Fruit fly (Drosophila melanogaster): ENCODE results near the gene Pgant4.

Gene Pgant4

DNA sequence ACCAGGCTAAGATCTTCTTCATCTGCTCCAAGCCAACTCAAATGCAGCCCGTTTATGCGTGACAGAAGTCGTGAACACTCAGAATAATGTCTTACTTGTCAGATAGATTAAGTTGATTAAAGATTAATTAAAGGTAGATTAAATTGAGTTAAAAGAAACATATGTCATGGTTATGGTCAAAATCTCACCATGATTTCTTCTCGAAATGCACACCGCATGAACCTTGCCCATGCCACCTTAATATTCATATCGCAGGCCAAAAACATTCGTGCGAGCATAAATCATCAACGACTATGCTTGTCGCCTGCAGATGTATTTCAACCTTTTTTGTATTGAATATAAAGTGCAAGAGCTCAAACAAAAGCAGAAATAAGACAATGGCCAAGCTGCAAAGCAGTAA, 35.3 kb upstream of the Pgant4 start (continued):
- TF ChIP-seq CG15073 (GFP tag; optimal IDR thresholded peaks at IDR 0.05) = no peak
- TF ChIP-seq CG2202 (tag; optimal IDR thresholded peaks at IDR 0.05) = no peak
- TF ChIP-seq Ptx1 (GFP tag; IDR thresholded peaks at IDR 0.05) = peak; percentile 54
- 0 out of 3 replicates have a peak, but pooled peaks have one; percentile 44 for TF ChIP-seq ase (GFP tag; IDR thresholded peaks at IDR 0.05)
- TF ChIP-seq sd (tag; optimal IDR thresholded peaks at IDR 0.05) = no peak
- TF ChIP-seq fd96Cb (tag; optimal IDR thresholded peaks at IDR 0.05) = peak; percentile 51
- no peak for TF ChIP-seq Max (GFP tag; optimal IDR thresholded peaks at IDR 0.05)
- TF ChIP-seq CG8388 (GFP tag; optimal IDR thresholded peaks at IDR 0.05) = peak; percentile 34
- TF ChIP-seq CG15514 (GFP tag; optimal IDR thresholded peaks at IDR 0.05) = peak; percentile 24
- TF ChIP-seq Dip2 (GFP tag; IDR thresholded peaks at IDR 0.05) = no peak
- peak; percentile 71 for TF ChIP-seq CG17829 (tag; optimal IDR thresholded peaks at IDR 0.05)
- TF ChIP-seq CG7987 (GFP tag; optimal IDR thresholded peaks at IDR 0.05) = no peak
- no peak for TF ChIP-seq kni (GFP tag; optimal IDR thresholded peaks at IDR 0.05)
- no peak for TF ChIP-seq Vsx1 (GFP tag; optimal IDR thresholded peaks at IDR 0.05)
- peak; percentile 3 for TF ChIP-seq tin (GFP tag; optimal IDR thresholded peaks at IDR 0.05)
- no peak for TF ChIP-seq hkb (optimal IDR thresholded peaks at IDR 0.05)
- TF ChIP-seq hkb (GFP tag; IDR thresholded peaks at IDR 0.05) = peak; percentile 86
- no peak for TF ChIP-seq Ravus (GFP tag; IDR thresholded peaks at IDR 0.05)
- no peak for TF ChIP-seq crp (GFP tag; optimal IDR thresholded peaks at IDR 0.05)
- TF ChIP-seq CG17568 (GFP tag; optimal IDR thresholded peaks at IDR 0.05) = no peak
- TF ChIP-seq gce (GFP tag; IDR thresholded peaks at IDR 0.05) = peak; percentile 71; the same call in 1 of the 3 replicates
- TF ChIP-seq Myb (GFP tag; optimal IDR thresholded peaks at IDR 0.05) = no peak
- peak; percentile 32 for TF ChIP-seq CG8359 (GFP tag; optimal IDR thresholded peaks at IDR 0.05; ENCODE audit: borderline replicate concordance)
- TF ChIP-seq CG6854 (GFP tag; optimal IDR thresholded peaks at IDR 0.05) = no peak
- TF ChIP-seq chinmo (GFP tag; IDR thresholded peaks at IDR 0.05; ENCODE audit: partially characterized antibody) = no peak
- TF ChIP-seq CG1647 (GFP tag; optimal IDR thresholded peaks at IDR 0.05) = no peak
- TF ChIP-seq CG1603 (tag; optimal IDR thresholded peaks at IDR 0.05) = peak; percentile 89
- no peak for TF ChIP-seq CG2889 (GFP tag; IDR thresholded peaks at IDR 0.05)
- peak; percentile 43 for TF ChIP-seq CTCF (GFP tag; optimal IDR thresholded peaks at IDR 0.05)
- no peak for TF ChIP-seq repo (GFP tag; optimal IDR thresholded peaks at IDR 0.05)
- TF ChIP-seq B-H1 (GFP tag; IDR thresholded peaks at IDR 0.05) = peak; percentile 42; the same call in 2 of the 3 replicates
- no peak for TF ChIP-seq Lim3 (GFP tag; IDR thresholded peaks at IDR 0.05)
- TF ChIP-seq scrt (GFP tag; optimal IDR thresholded peaks at IDR 0.05) = peak; percentile 34
- peak; percentile 60; the same call in 1 of the 2 replicates for TF ChIP-seq CG14014 (GFP tag; IDR thresholded peaks at IDR 0.05)
- no peak for TF ChIP-seq CG2116 (GFP tag; optimal IDR thresholded peaks at IDR 0.05)
- TF ChIP-seq ken (GFP tag; IDR thresholded peaks at IDR 0.05) = 0 out of 3 replicates have a peak, but pooled peaks have one; percentile 35
- 0 out of 2 replicates have a peak, but pooled peaks have one; percentile 24 for TF ChIP-seq wor (GFP tag; IDR thresholded peaks at IDR 0.05)
- peak; percentile 69 for TF ChIP-seq CG12391 (tag; optimal IDR thresholded peaks at IDR 0.05)
- no peak for TF ChIP-seq al (GFP tag; IDR thresholded peaks at IDR 0.05)
- TF ChIP-seq disco-r (GFP tag; optimal IDR thresholded peaks at IDR 0.05) = no peak
- no peak for TF ChIP-seq tx (GFP tag; optimal IDR thresholded peaks at IDR 0.05)
- peak; percentile 15 for TF ChIP-seq MTF-1 (GFP tag; optimal IDR thresholded peaks at IDR 0.05; ENCODE audit: borderline replicate concordance)
- no peak for TF ChIP-seq CG10431 (GFP tag; optimal IDR thresholded peaks at IDR 0.05)
- peak; percentile 49; the same call in 1 of the 2 replicates for TF ChIP-seq CG10321 (GFP tag; IDR thresholded peaks at IDR 0.05)
- no peak for TF ChIP-seq crc (GFP tag; optimal IDR thresholded peaks at IDR 0.05)
- TF ChIP-seq yki (optimal IDR thresholded peaks at IDR 0.05) = no peak
- no peak for TF ChIP-seq CG10462 (GFP tag; optimal IDR thresholded peaks at IDR 0.05)
- TF ChIP-seq NC2α (GFP tag; optimal IDR thresholded peaks at IDR 0.05) = no peak
- TF ChIP-seq Sry-δ (GFP tag; optimal IDR thresholded peaks at IDR 0.05) = no peak
- TF ChIP-seq tll (GFP tag; optimal IDR thresholded peaks at IDR 0.05) = no peak
- peak; percentile 59 for TF ChIP-seq CG10366 (GFP tag; IDR thresholded peaks at IDR 0.05)
- no peak for TF ChIP-seq sna (GFP tag; IDR thresholded peaks at IDR 0.05; ENCODE audit: partially characterized antibody)
